Fruit fly (Drosophila melanogaster) whole organism, pupa: Measurements from ENCODE around the gene Wdfy2.

Source experiments
- CG12605 ChIP-seq: fragments of 200-800 bp; sonication (Bioruptor generic); IDR thresholded peaks from 2 replicates; pipeline ENCODE4 v1.3.6; 2022; ENCODE audit warnings: missing biosample characterization, missing genetic modification characterization
- CG17806 ChIP-seq: fragments of 200-800 bp; sonication (Bioruptor generic); optimal IDR thresholded peaks from 2 replicates; lab custom pipeline; 2018; ENCODE audit warnings: missing biosample characterization, mild to moderate bottlenecking, missing genetic modification characterization, moderate library complexity
- CG32121 ChIP-seq: fragments of 200-800 bp; sonication (Bioruptor generic); IDR thresholded peaks from 2 replicates; pipeline ENCODE4 v1.3.6; 2022; ENCODE audit warnings: missing biosample characterization, missing genetic modification characterization
- CG8159 ChIP-seq: fragments of 200-800 bp; sonication (Bioruptor generic); optimal IDR thresholded peaks from 3 replicates; lab custom pipeline; 2018; ENCODE audit warnings: missing biosample characterization, mild to moderate bottlenecking, missing genetic modification characterization, moderate library complexity
- CG9948 ChIP-seq: fragments of 200-800 bp; sonication (Bioruptor generic); optimal IDR thresholded peaks from 2 replicates; lab custom pipeline; 2018; ENCODE audit warnings: missing biosample characterization, mild to moderate bottlenecking, missing genetic modification characterization, moderate library complexity
- EcR ChIP-seq: fragments of 200-800 bp; sonication (Bioruptor generic); optimal IDR thresholded peaks from 3 replicates; lab custom pipeline; 2019; ENCODE audit warnings: missing biosample characterization, missing genetic modification characterization, mild to moderate bottlenecking, moderate library complexity, missing genetic modification reagents
- Snoo ChIP-seq: fragments of 200-800 bp; sonication (Bioruptor generic); optimal IDR thresholded peaks from 3 replicates; lab custom pipeline; 2017; ENCODE audit warnings: missing biosample characterization, mild to moderate bottlenecking, missing genetic modification characterization, inconsistent platforms
- gl ChIP-seq: fragments of 200-800 bp; sonication (Bioruptor generic); optimal IDR thresholded peaks from 2 replicates; lab custom pipeline; 2018; ENCODE audit warnings: missing biosample characterization, mild to moderate bottlenecking, missing genetic modification characterization

dm6 chr2L:10396488-10396824 lies 26.6 kb upstream of the Wdfy2 start, which contains the start of gene Cnot4:
- TF ChIP-seq CG32121 (GFP tag; lab: Robert Waterston, UW) (no peak), CG8159 (tag; lab: Kevin White, UChicago) (no peak), gl (tag; lab: Kevin White, UChicago) (no peak), EcR (no peak), CG12605 (no peak), CG9948 (tag; lab: Kevin White, UChicago) (no peak), CG17806 (tag; lab: Kevin White, UChicago) (no peak), Snoo (tag; lab: Kevin White, UChicago) (no peak)
